Fruit fly (Drosophila melanogaster): ENCODE measurements around the gene NdufV3.

NdufV3 gene

dm6 chrX:11389494-11390447, 40.0 kb downstream of the NdufV3 start:
- TF ChIP-seq CG14711 (tag; optimal IDR thresholded peaks at IDR 0.05), result no peak
- peak; percentile 67 for TF ChIP-seq bab1 (GFP tag; optimal IDR thresholded peaks at IDR 0.05)
- TF ChIP-seq pad (GFP tag; optimal IDR thresholded peaks at IDR 0.05), result peak; percentile 99

- TF ChIP-seq toe (GFP tag; optimal IDR thresholded peaks at IDR 0.05) (no peak), CG12768 (GFP tag; optimal IDR thresholded peaks at IDR 0.05) (peak; percentile 34), Clk (GFP tag; optimal IDR thresholded peaks at IDR 0.05) (no peak), CG33017 (tag; optimal IDR thresholded peaks at IDR 0.05) (no peak), Hr96 (GFP tag; optimal IDR thresholded peaks at IDR 0.05) (no peak), pad (GFP tag; optimal IDR thresholded peaks at IDR 0.05) (no peak), cnc (optimal IDR thresholded peaks at IDR 0.05) (no peak), bab1 (GFP tag; optimal IDR thresholded peaks at IDR 0.05) (peak; percentile 13), Mnt (GFP tag; optimal IDR thresholded peaks at IDR 0.05) (no peak), tj (GFP tag; optimal IDR thresholded peaks at IDR 0.05) (peak; percentile 26), CG5204 (GFP tag; optimal IDR thresholded peaks at IDR 0.05) (peak; percentile 24), Crg-1 (GFP tag; optimal IDR thresholded peaks at IDR 0.05) (no peak), ovo (GFP tag; optimal IDR thresholded peaks at IDR 0.05) (no peak), CG14711 (tag; optimal IDR thresholded peaks at IDR 0.05) (peak; percentile 16), cic (GFP tag; optimal IDR thresholded peaks at IDR 0.05) (no peak), CG7101 (tag; optimal IDR thresholded peaks at IDR 0.05) (no peak), CG1620 (GFP tag; optimal IDR thresholded peaks at IDR 0.05) (no peak), CG11617 (GFP tag; optimal IDR thresholded peaks at IDR 0.05) (peak; percentile 17), kay (GFP tag; ENCODE audit: borderline replicate concordance) (peak; percentile 89), CG7045 (GFP tag; optimal IDR thresholded peaks at IDR 0.05) (peak; percentile 40)
Observed at dm6 chrX:11390625-11391363, 41.0 kb downstream of the NdufV3 start.

dm6 chrX:11391364-11391915, 41.6 kb downstream of the NdufV3 start:
- TF ChIP-seq CG12768 (GFP tag; optimal IDR thresholded peaks at IDR 0.05) (no peak), cnc (optimal IDR thresholded peaks at IDR 0.05) (no peak), pad (GFP tag; optimal IDR thresholded peaks at IDR 0.05) (peak; percentile 29)

- no peak for TF ChIP-seq ovo (GFP tag; optimal IDR thresholded peaks at IDR 0.05)
- no peak for TF ChIP-seq CG7101 (tag; optimal IDR thresholded peaks at IDR 0.05)
Observed at dm6 chrX:11393003-11393620, 43.3 kb downstream of the NdufV3 start.

Data from whole organism, adult.